Worm (Caenorhabditis elegans) whole organism, L4 larva: ENCODE measurements around the gene sri-19.

Source experiments
- F37D6.2 ChIP-seq: sonication (generic microtip); optimal IDR thresholded peaks from 2 replicates; lab custom pipeline; 2016; ENCODE audit warnings: mild to moderate bottlenecking, missing genetic modification characterization, missing compliant biosample characterization
- F49E8.2 ChIP-seq: sonication (generic microtip); optimal IDR thresholded peaks from 2 replicates; lab custom pipeline; 2016; ENCODE audit warnings: missing compliant biosample characterization, mild to moderate bottlenecking, missing genetic modification characterization, borderline replicate concordance
- R02D3.7 ChIP-seq: fragments of 150-350 bp; sonication (generic microtip); optimal IDR thresholded peaks from 3 replicates; lab custom pipeline; 2014; ENCODE audit warnings: missing biosample characterization, missing genetic modification characterization
- T20F7.1 ChIP-seq: fragments of 200-800 bp; sonication (Bioruptor generic); optimal IDR thresholded peaks from 2 replicates; lab custom pipeline; 2018; ENCODE audit warnings: mild to moderate bottlenecking, missing genetic modification characterization, missing compliant biosample characterization
- Y5F2A.4 ChIP-seq: fragments of 200-800 bp; sonication (Bioruptor generic); optimal IDR thresholded peaks from 2 replicates; lab custom pipeline; 2018; ENCODE audit warnings: mild to moderate bottlenecking, missing genetic modification characterization, missing compliant biosample characterization
- aha-1 ChIP-seq: fragments of 150-350 bp; peaks from one replicate; lab custom pipeline; 2014; ENCODE audit warnings: missing biosample characterization, missing genetic modification characterization
- aly-2 ChIP-seq: sonication (generic microtip); optimal IDR thresholded peaks from 2 replicates; lab custom pipeline; 2018; ENCODE audit warnings: missing biosample characterization, missing genetic modification characterization
- ama-1 ChIP-seq: fragments of 150-350 bp; optimal IDR thresholded peaks from 2 replicates; lab custom pipeline; 2014; ENCODE audit warnings: inconsistent platforms, mixed read lengths
- arid-1 ChIP-seq: fragments of 200-800 bp; sonication (Bioruptor generic); conservative IDR thresholded peaks from 2 replicates; pipeline ENCODE4 v1.3.6; 2022; ENCODE audit warnings: missing genetic modification reagents, missing genetic modification characterization, missing compliant biosample characterization
- attf-4 ChIP-seq: sonication (generic microtip); optimal IDR thresholded peaks from 3 replicates; lab custom pipeline; 2017; ENCODE audit warnings: missing biosample characterization, missing genetic modification characterization
- ces-1 ChIP-seq: fragments of 150-350 bp; sonication (generic microtip); optimal IDR thresholded peaks from 4 replicates; lab custom pipeline; 2014; ENCODE audit warnings: missing biosample characterization, missing genetic modification reagents, missing genetic modification characterization
- cey-2 ChIP-seq: sonication (generic microtip); optimal IDR thresholded peaks from 3 replicates; lab custom pipeline; 2017; ENCODE audit warnings: missing genetic modification characterization, mild to moderate bottlenecking, missing compliant biosample characterization, antibody characterized with exemption, borderline replicate concordance; ENCODE audit not compliant: insufficient read depth
- ctbp-1 ChIP-seq: fragments of 200-800 bp; sonication (Bioruptor generic); IDR thresholded peaks from 2 replicates; pipeline ENCODE4 v1.3.6; 2022; ENCODE audit warnings: missing genetic modification reagents, missing genetic modification characterization, missing compliant biosample characterization
- daf-12 ChIP-seq: fragments of 150-350 bp; optimal IDR thresholded peaks from 2 replicates; lab custom pipeline; 2014; ENCODE audit warnings: missing biosample characterization, missing genetic modification reagents, missing genetic modification characterization
- daf-8 ChIP-seq: fragments of 200-800 bp; sonication (Bioruptor generic); IDR thresholded peaks from 2 replicates; pipeline ENCODE4 v1.3.6; 2022; ENCODE audit warnings: missing genetic modification characterization, missing compliant biosample characterization
- dmd-6 ChIP-seq: fragments of 200-800 bp; sonication (Bioruptor generic); IDR thresholded peaks from 2 replicates; pipeline ENCODE4 v1.3.6; 2022; ENCODE audit warnings: missing genetic modification reagents, missing genetic modification characterization, missing compliant biosample characterization
- dve-1 ChIP-seq: sonication (generic microtip); optimal IDR thresholded peaks from 2 replicates; lab custom pipeline; 2017; ENCODE audit warnings: antibody characterized with exemption, mild to moderate bottlenecking, missing genetic modification characterization, missing compliant biosample characterization; ENCODE audit not compliant: insufficient read depth
- hif-1 ChIP-seq, 2 experiments: sonication (generic microtip); optimal IDR thresholded peaks; 2 replicates each; lab custom pipeline; 2016 to 2017; ENCODE audit warnings: missing compliant biosample characterization in 2 of 2, missing genetic modification characterization in 2 of 2, missing genetic modification reagents in 2 of 2, missing genotype in 2 of 2, mild to moderate bottlenecking in 1 of 2
- hlh-11 ChIP-seq: fragments of 200-800 bp; sonication (Bioruptor generic); optimal IDR thresholded peaks from 2 replicates; lab custom pipeline; 2018; ENCODE audit warnings: mild to moderate bottlenecking, missing genetic modification characterization, missing compliant biosample characterization
- hmg-1.1 ChIP-seq: fragments of 200-800 bp; sonication (Bioruptor generic); IDR thresholded peaks from 2 replicates; pipeline ENCODE4 v1.3.6; 2022; ENCODE audit warnings: missing genetic modification reagents, missing genetic modification characterization, missing compliant biosample characterization
- lim-7 ChIP-seq: fragments of 200-800 bp; sonication (Bioruptor generic); IDR thresholded peaks from 2 replicates; pipeline ENCODE4 v1.3.6; 2022; ENCODE audit warnings: missing genetic modification characterization, missing compliant biosample characterization
- lin-29 ChIP-seq: fragments of 200-800 bp; sonication (Bioruptor generic); IDR thresholded peaks from 2 replicates; pipeline ENCODE4 v1.3.6; 2022; ENCODE audit warnings: missing genetic modification reagents, missing genetic modification characterization, missing compliant biosample characterization
- lin-38 ChIP-seq: fragments of 200-800 bp; sonication (Bioruptor generic); IDR thresholded peaks from 2 replicates; pipeline ENCODE4 v1.3.6; 2022; ENCODE audit warnings: missing genetic modification reagents, missing genetic modification characterization, missing compliant biosample characterization
- lin-39 ChIP-seq: fragments of 150-350 bp; optimal IDR thresholded peaks from 2 replicates; lab custom pipeline; 2014; ENCODE audit warnings: missing biosample characterization, missing genetic modification reagents, missing genetic modification characterization
- lsy-2 ChIP-seq, 2 experiments: fragments of 150-350 bp in 1 of 2; sonication (generic microtip) in 1 of 2; optimal IDR thresholded peaks; 2 replicates each; lab custom pipeline; 2014 to 2017; ENCODE audit warnings: missing biosample characterization in 2 of 2, missing genetic modification characterization in 2 of 2
- mep-1 ChIP-seq: fragments of 150-350 bp; sonication (generic microtip); optimal IDR thresholded peaks from 3 replicates; lab custom pipeline; 2014; ENCODE audit warnings: missing biosample characterization, missing genetic modification characterization
- mes-2 ChIP-seq: sonication (generic microtip); optimal IDR thresholded peaks from 2 replicates; lab custom pipeline; 2016; ENCODE audit warnings: missing genotype, mild to moderate bottlenecking, missing genetic modification characterization, missing compliant biosample characterization; ENCODE audit not compliant: poor library complexity, severe bottlenecking
- mxl-2 ChIP-seq: fragments of 200-800 bp; sonication (Bioruptor generic); conservative IDR thresholded peaks from 2 replicates; pipeline ENCODE4 v1.3.6; 2022; ENCODE audit warnings: missing genetic modification reagents, missing genetic modification characterization, missing compliant biosample characterization
- mxl-3 ChIP-seq: fragments of 200-800 bp; sonication (Bioruptor generic); optimal IDR thresholded peaks from 2 replicates; lab custom pipeline; 2018; ENCODE audit warnings: mild to moderate bottlenecking, missing genetic modification characterization, missing compliant biosample characterization
- nhr-11 ChIP-seq: fragments of 150-350 bp; optimal IDR thresholded peaks from 2 replicates; lab custom pipeline; 2014; ENCODE audit warnings: missing biosample characterization, missing genetic modification characterization
- nhr-28 ChIP-seq: fragments of 150-350 bp; optimal IDR thresholded peaks from 2 replicates; lab custom pipeline; 2014; ENCODE audit warnings: missing biosample characterization, missing genetic modification characterization
- nhr-41 ChIP-seq: fragments of 200-800 bp; sonication (Bioruptor generic); IDR thresholded peaks from 2 replicates; pipeline ENCODE4 v1.3.6; 2022; ENCODE audit warnings: missing genetic modification reagents, missing genetic modification characterization, missing compliant biosample characterization
- nhr-6 ChIP-seq: fragments of 150-350 bp; optimal IDR thresholded peaks from 2 replicates; lab custom pipeline; 2014; ENCODE audit warnings: missing biosample characterization, missing genetic modification characterization
- pha-4 ChIP-seq, 2 experiments: fragments of 150-350 bp in 1 of 2; fragments of 200-800 bp in 1 of 2; sonication (Bioruptor generic) in 1 of 2; IDR thresholded peaks in 1 of 2; optimal IDR thresholded peaks in 1 of 2; 2 replicates each; pipeline versions ENCODE4 v1.3.6 to Lab custom; 2014 to 2022; ENCODE audit warnings: missing genetic modification characterization in 2 of 2, missing genetic modification reagents in 2 of 2, missing biosample characterization in 1 of 2, missing compliant biosample characterization in 1 of 2
- pqm-1 ChIP-seq: sonication (generic microtip); optimal IDR thresholded peaks from 2 replicates; lab custom pipeline; 2017; ENCODE audit warnings: missing biosample characterization, missing genetic modification characterization
- saeg-2 ChIP-seq: fragments of 200-800 bp; sonication (Bioruptor generic); IDR thresholded peaks from 2 replicates; pipeline ENCODE4 v1.3.6; 2022; ENCODE audit warnings: missing genetic modification reagents, missing genetic modification characterization, missing compliant biosample characterization
- set-16 ChIP-seq: fragments of 200-800 bp; sonication (Bioruptor generic); IDR thresholded peaks from 2 replicates; pipeline ENCODE4 v1.3.6; 2022; ENCODE audit warnings: missing genetic modification reagents, missing genetic modification characterization, missing compliant biosample characterization
- skn-1 ChIP-seq: fragments of 150-350 bp; optimal IDR thresholded peaks from 2 replicates; lab custom pipeline; 2014; ENCODE audit warnings: missing biosample characterization, missing genetic modification characterization
- snpc-1.2 ChIP-seq: fragments of 200-800 bp; sonication (Bioruptor generic); IDR thresholded peaks from 2 replicates; pipeline ENCODE4 v1.3.6; 2022; ENCODE audit warnings: missing genetic modification reagents, missing genetic modification characterization, missing compliant biosample characterization
- snpc-4 ChIP-seq: fragments of 150-350 bp; optimal IDR thresholded peaks from 2 replicates; lab custom pipeline; 2014; ENCODE audit warnings: missing biosample characterization, missing genetic modification characterization
- spr-1 ChIP-seq: sonication (generic microtip); optimal IDR thresholded peaks from 2 replicates; lab custom pipeline; 2016; ENCODE audit warnings: mild to moderate bottlenecking, missing genetic modification characterization, missing compliant biosample characterization
- unc-62 ChIP-seq, 3 experiments: fragments of 150-350 bp in 1 of 3; sonication (generic microtip); optimal IDR thresholded peaks in 2 of 3; peaks in 1 of 3; 1 replicate in 1 of 3; 2 replicates in 2 of 3; lab custom pipeline; 2014 to 2017; ENCODE audit warnings: missing biosample characterization in 3 of 3, missing genetic modification characterization in 3 of 3, missing genetic modification reagents in 3 of 3, missing genotype in 1 of 3
- vab-7 ChIP-seq: fragments of 200-800 bp; sonication (Bioruptor generic); IDR thresholded peaks from 2 replicates; pipeline ENCODE4 v1.3.6; 2022; ENCODE audit warnings: missing genetic modification reagents, missing genetic modification characterization, missing compliant biosample characterization
- zag-1 ChIP-seq: fragments of 150-350 bp; optimal IDR thresholded peaks from 2 replicates; lab custom pipeline; 2014; ENCODE audit warnings: missing biosample characterization, missing genetic modification characterization
- zfp-3 ChIP-seq: fragments of 200-800 bp; sonication (Bioruptor generic); conservative IDR thresholded peaks from 2 replicates; pipeline ENCODE4 v1.3.6; 2022; ENCODE audit warnings: missing genetic modification reagents, missing genetic modification characterization, missing compliant biosample characterization
- ztf-11 ChIP-seq: fragments of 150-350 bp; optimal IDR thresholded peaks from 2 replicates; lab custom pipeline; 2014; ENCODE audit warnings: missing biosample characterization, missing genetic modification characterization
- ztf-7 ChIP-seq: fragments of 150-350 bp; optimal IDR thresholded peaks from 2 replicates; lab custom pipeline; 2014; ENCODE audit warnings: missing biosample characterization, missing genetic modification characterization

sri-19 gene

ce11 chrIV:10916134-10916533, 42.0 kb upstream of the sri-19 start:
- no peak for TF ChIP-seq dve-1 (tag; lab: Kevin White, UChicago)
- TF ChIP-seq set-16 (GFP tag; lab: Robert Waterston, UW): no peak

ce11 chrIV:10918877-10919560, 39.2 kb upstream of the sri-19 start:
- no peak for TF ChIP-seq ztf-11
- peak; percentile 3 for TF ChIP-seq pqm-1 (tag; lab: Kevin White, UChicago)
- no peak for TF ChIP-seq ces-1 (GFP tag; lab: Kevin White, UChicago)
- no peak for TF ChIP-seq lin-39 (tag; lab: Kevin White, UChicago)
- TF ChIP-seq mep-1 (tag; lab: Kevin White, UChicago): peak; percentile 87
- no peak for TF ChIP-seq zag-1 (tag; lab: Kevin White, UChicago)
- TF ChIP-seq T20F7.1 (GFP tag; lab: Kevin White, UChicago): peak; percentile 56
- TF ChIP-seq skn-1 (tag; lab: Kevin White, UChicago): no peak
- TF ChIP-seq vab-7 (GFP tag; lab: Robert Waterston, UW): peak; percentile 39; the same call in 1 of the 2 replicates
- no peak for TF ChIP-seq lim-7 (GFP tag; lab: Robert Waterston, UW)
- TF ChIP-seq nhr-28: peak; percentile 76
- no peak for TF ChIP-seq saeg-2 (GFP tag; lab: Robert Waterston, UW)
- peak; percentile 87 for TF ChIP-seq lin-38
- no peak for TF ChIP-seq cey-2 (tag; lab: Kevin White, UChicago)
- peak; percentile 50 to 75 for TF ChIP-seq lsy-2 (tag; optimal IDR thresholded peaks at IDR 0.05; lab: Kevin White, UChicago)
- peak; percentile 31 for TF ChIP-seq F37D6.2
- TF ChIP-seq mxl-3: peak; percentile 89
- peak; percentile 77 for TF ChIP-seq nhr-11 (tag; lab: Kevin White, UChicago)
- no peak for TF ChIP-seq pha-4 (GFP tag; IDR thresholded peaks at IDR 0.05; lab: Robert Waterston, UW)
- TF ChIP-seq pha-4 (tag; optimal IDR thresholded peaks at IDR 0.05; lab: Kevin White, UChicago): peak; percentile 74
- peak; percentile 64 for TF ChIP-seq dmd-6 (GFP tag; lab: Robert Waterston, UW)
- peak; percentile 89 to 99 for TF ChIP-seq hif-1 (tag; optimal IDR thresholded peaks at IDR 0.05; lab: Kevin White, UChicago)
- TF ChIP-seq mes-2 (tag; lab: Kevin White, UChicago): peak; percentile 66
- peak; percentile 93 for TF ChIP-seq hlh-11
- TF ChIP-seq daf-12 (tag; lab: Kevin White, UChicago): no peak
- TF ChIP-seq dve-1 (tag; lab: Kevin White, UChicago): peak; percentile 76
- TF ChIP-seq hmg-1.1: peak; percentile 86
- TF ChIP-seq ama-1 (lab: Kevin White, UChicago): peak; percentile 76
- TF ChIP-seq aha-1 (tag; lab: Kevin White, UChicago): peak; percentile 99
- TF ChIP-seq snpc-4 (tag; lab: Kevin White, UChicago): no peak
- TF ChIP-seq ztf-7: no peak
- no peak for TF ChIP-seq R02D3.7 (tag; lab: Kevin White, UChicago)
- no peak for TF ChIP-seq mxl-2
- TF ChIP-seq ctbp-1 (GFP tag; lab: Robert Waterston, UW): peak; percentile 75
- TF ChIP-seq aly-2 (tag; lab: Kevin White, UChicago): no peak
- TF ChIP-seq daf-8 (GFP tag; lab: Robert Waterston, UW): no peak
- 0 out of 2 replicates have a peak, but pooled peaks have one; percentile 36 for TF ChIP-seq arid-1
- TF ChIP-seq snpc-1.2 (GFP tag; lab: Robert Waterston, UW): 0 out of 2 replicates have a peak, but pooled peaks have one; percentile 44
- TF ChIP-seq nhr-6 (tag; lab: Kevin White, UChicago): peak; percentile 43
- no peak for TF ChIP-seq F49E8.2
- TF ChIP-seq zfp-3: no peak
- TF ChIP-seq lin-29: no peak
- TF ChIP-seq spr-1 (tag; lab: Kevin White, UChicago): no peak
- no peak for TF ChIP-seq Y5F2A.4 (GFP tag; lab: Kevin White, UChicago)
- peak in 1 of 2 experiments; percentile 96 for TF ChIP-seq unc-62 (GFP tag; optimal IDR thresholded peaks at IDR 0.05 in 1 of 2; lab: Kevin White, UChicago)
- no peak for TF ChIP-seq unc-62 (tag; optimal IDR thresholded peaks at IDR 0.05; lab: Kevin White, UChicago)
- TF ChIP-seq nhr-41 (GFP tag; lab: Robert Waterston, UW): no peak
- TF ChIP-seq attf-4 (tag; lab: Kevin White, UChicago): no peak
